Fruit fly (Drosophila melanogaster): ENCODE results near the gene CG2217.

Gene CG2217

DNA sequence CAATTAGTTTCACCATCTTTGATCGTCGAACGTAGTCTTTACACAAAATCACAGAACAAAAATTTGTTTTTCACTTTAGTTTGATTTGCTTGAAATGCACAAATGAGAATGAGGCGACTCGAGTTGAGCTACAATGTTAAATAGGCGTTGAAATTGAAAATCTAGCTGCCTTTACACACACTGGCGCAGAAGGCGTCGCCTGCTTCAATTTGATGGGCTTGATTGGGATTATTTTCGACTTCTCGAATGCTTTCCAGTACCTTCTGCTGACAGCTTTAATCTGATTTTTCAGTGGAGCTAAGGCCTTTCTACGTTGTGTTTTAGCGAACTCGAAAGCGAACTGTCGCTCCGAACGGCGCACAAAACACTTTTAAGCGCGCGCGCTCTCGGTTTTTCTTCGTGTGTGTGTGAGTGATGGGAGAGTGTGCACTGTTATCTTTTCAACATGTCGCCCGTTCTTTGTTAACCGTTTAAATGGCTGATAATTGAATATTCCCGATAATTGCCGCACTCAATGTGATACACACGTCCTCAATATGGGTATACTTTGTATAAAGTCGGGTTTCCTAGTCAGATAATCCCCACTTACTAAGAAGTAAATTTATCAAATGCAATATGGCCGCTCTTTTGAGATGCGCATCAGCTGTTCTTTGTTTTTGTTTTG lies 35.1 kb downstream of the CG2217 start, which contains the start of the genes Fer2LCH and Fer1HCH (continued):
- peak; percentile 13; the same call in 1 of the 3 replicates for TF ChIP-seq HLH4C (GFP tag; IDR thresholded peaks at IDR 0.05; ENCODE audit: partially characterized antibody)
- TF ChIP-seq Sox102F (GFP tag; optimal IDR thresholded peaks at IDR 0.05), result no peak
- TF ChIP-seq Meics (GFP tag; optimal IDR thresholded peaks at IDR 0.05), result no peak
- TF ChIP-seq CG12769 (tag; optimal IDR thresholded peaks at IDR 0.05), result peak; percentile 10
- TF ChIP-seq fru (optimal IDR thresholded peaks at IDR 0.05), result no peak
- peak; percentile 90 for TF ChIP-seq phol (tag; optimal IDR thresholded peaks at IDR 0.05)
- TF ChIP-seq h (optimal IDR thresholded peaks at IDR 0.05), result no peak
- no peak for TF ChIP-seq CG1792 (GFP tag; optimal IDR thresholded peaks at IDR 0.05)
- 0 out of 2 replicates have a peak, but pooled peaks have one; percentile 45 for TF ChIP-seq bbx (GFP tag; IDR thresholded peaks at IDR 0.05; ENCODE audit: partially characterized antibody)
- TF ChIP-seq CG12236 (GFP tag; optimal IDR thresholded peaks at IDR 0.05), result no peak
- no peak for TF ChIP-seq jing (GFP tag; optimal IDR thresholded peaks at IDR 0.05)
- TF ChIP-seq CG17829 (tag; optimal IDR thresholded peaks at IDR 0.05), result no peak
- TF ChIP-seq CG30020 (tag; optimal IDR thresholded peaks at IDR 0.05), result no peak
- TF ChIP-seq croc (GFP tag; conservative IDR thresholded peaks at IDR 0.05), result no peak
- TF ChIP-seq exex (tag; optimal IDR thresholded peaks at IDR 0.05), result peak; percentile 80
- no peak; the same call in 2 of the 3 replicates for TF ChIP-seq otp (GFP tag; IDR thresholded peaks at IDR 0.05)
- TF ChIP-seq NFAT (GFP tag; IDR thresholded peaks at IDR 0.05), result peak; percentile 34; the same call in 1 of the 2 replicates
- TF ChIP-seq Aef1 (GFP tag; IDR thresholded peaks at IDR 0.05), result no peak
- peak; percentile 52; the same call in 1 of the 2 replicates for TF ChIP-seq rib (GFP tag; IDR thresholded peaks at IDR 0.05)
- no peak for TF ChIP-seq slbo (GFP tag; IDR thresholded peaks at IDR 0.05)
- no peak for TF ChIP-seq CG6791 (GFP tag; IDR thresholded peaks at IDR 0.05; ENCODE audit: partially characterized antibody)
- no peak for TF ChIP-seq Xbp1 (GFP tag; optimal IDR thresholded peaks at IDR 0.05)
- TF ChIP-seq dimm (GFP tag; IDR thresholded peaks at IDR 0.05), result no peak
- TF ChIP-seq Tbp (GFP tag; optimal IDR thresholded peaks at IDR 0.05), result no peak
- peak; percentile 28 for TF ChIP-seq Deaf1 (tag; optimal IDR thresholded peaks at IDR 0.05)
- TF ChIP-seq br (optimal IDR thresholded peaks at IDR 0.05), result no peak
- no peak for TF ChIP-seq slou (GFP tag; optimal IDR thresholded peaks at IDR 0.05)
- no peak for TF ChIP-seq insv (GFP tag; optimal IDR thresholded peaks at IDR 0.05)
- no peak for TF ChIP-seq CG18619 (GFP tag; optimal IDR thresholded peaks at IDR 0.05)
- no peak for TF ChIP-seq Nf-YB (GFP tag; optimal IDR thresholded peaks at IDR 0.05)
- no peak for TF ChIP-seq TFAM (GFP tag; optimal IDR thresholded peaks at IDR 0.05)
- 0 out of 2 replicates have a peak, but pooled peaks have one; percentile 24 for TF ChIP-seq aop (GFP tag; IDR thresholded peaks at IDR 0.05)
- TF ChIP-seq CG2889 (GFP tag; IDR thresholded peaks at IDR 0.05), result no peak
- no peak for TF ChIP-seq gem (tag; optimal IDR thresholded peaks at IDR 0.05)
- no peak for TF ChIP-seq CG7987 (GFP tag; optimal IDR thresholded peaks at IDR 0.05)
- TF ChIP-seq Optix (GFP tag; IDR thresholded peaks at IDR 0.05), result no peak
- TF ChIP-seq tna (GFP tag; IDR thresholded peaks at IDR 0.05; ENCODE audit: partially characterized antibody), result no peak
- TF ChIP-seq CG8290 (GFP tag; optimal IDR thresholded peaks at IDR 0.05), result no peak
- peak in 1 of 2 experiments; percentile 17 for TF ChIP-seq CG8290 (tag; optimal IDR thresholded peaks at IDR 0.05)
- TF ChIP-seq amos (GFP tag; IDR thresholded peaks at IDR 0.05; ENCODE audit: partially characterized antibody), result peak; percentile 31; the same call in 1 of the 2 replicates
- no peak for TF ChIP-seq CG17361 (GFP tag; IDR thresholded peaks at IDR 0.05)
- peak; percentile 96 for TF ChIP-seq MTF-1 (GFP tag; optimal IDR thresholded peaks at IDR 0.05; ENCODE audit: borderline replicate concordance)
- no peak for TF ChIP-seq CG16779 (GFP tag; IDR thresholded peaks at IDR 0.05)
- TF ChIP-seq lilli (GFP tag; optimal IDR thresholded peaks at IDR 0.05), result no peak
- TF ChIP-seq repo (GFP tag; optimal IDR thresholded peaks at IDR 0.05), result no peak
- TF ChIP-seq tin (GFP tag; optimal IDR thresholded peaks at IDR 0.05), result no peak
- TF ChIP-seq CkIIα-i1 (GFP tag; IDR thresholded peaks at IDR 0.05), result no peak
- peak; percentile 64; the same call in 1 of the 3 replicates for TF ChIP-seq CG2199 (GFP tag; IDR thresholded peaks at IDR 0.05)
- TF ChIP-seq B-H2 (GFP tag; optimal IDR thresholded peaks at IDR 0.05), result no peak
- peak; percentile 90; the same call in 3 of the 4 replicates for TF ChIP-seq chinmo (GFP tag; IDR thresholded peaks at IDR 0.05; ENCODE audit: partially characterized antibody)
- TF ChIP-seq CG6175 (GFP tag; IDR thresholded peaks at IDR 0.05), result no peak
